Worm (Caenorhabditis elegans) whole organism, L3 larva: ENCODE measurements around the gene W05B10.4.
A peak's percentile ranks its signal among the peaks of the same experiment; 100 is the strongest.

ENCODE experiments used
- R02D3.7 ChIP-seq: fragments of 150-350 bp; optimal IDR thresholded peaks from 2 replicates; lab custom pipeline; 2014; ENCODE audit warnings: missing biosample characterization, missing genetic modification characterization
- aly-2 ChIP-seq: fragments of 150-350 bp; optimal IDR thresholded peaks from 2 replicates; lab custom pipeline; 2014; ENCODE audit warnings: missing biosample characterization, missing genetic modification characterization
- ama-1 ChIP-seq: fragments of 150-350 bp; optimal IDR thresholded peaks from 2 replicates; lab custom pipeline; 2018
- ceh-16 ChIP-seq: sonication (generic microtip); optimal IDR thresholded peaks from 2 replicates; lab custom pipeline; 2017; ENCODE audit warnings: missing biosample characterization, missing genetic modification characterization
- ceh-9 ChIP-seq: sonication (generic microtip); optimal IDR thresholded peaks from 2 replicates; lab custom pipeline; 2018; ENCODE audit warnings: missing biosample characterization, missing genetic modification characterization
- daf-12 ChIP-seq: fragments of 150-350 bp; optimal IDR thresholded peaks from 2 replicates; lab custom pipeline; 2014; ENCODE audit warnings: missing biosample characterization, missing genetic modification reagents, missing genetic modification characterization
- egl-27 ChIP-seq: sonication (generic microtip); optimal IDR thresholded peaks from 4 replicates; lab custom pipeline; 2017; ENCODE audit warnings: missing biosample characterization, missing genetic modification reagents, missing genetic modification characterization
- elt-1 ChIP-seq: fragments of 150-350 bp; optimal IDR thresholded peaks from 2 replicates; lab custom pipeline; 2014; ENCODE audit warnings: missing biosample characterization, missing genetic modification characterization
- elt-2 ChIP-seq: sonication (generic microtip); optimal IDR thresholded peaks from 2 replicates; lab custom pipeline; 2016; ENCODE audit warnings: missing genetic modification reagents, mild to moderate bottlenecking, missing genetic modification characterization, missing compliant biosample characterization
- elt-3 ChIP-seq, 3 experiments: fragments of 150-350 bp in 1 of 3; sonication (generic microtip) in 2 of 3; optimal IDR thresholded peaks; 2 replicates in 2 of 3; 4 replicates in 1 of 3; lab custom pipeline; 2014 to 2017; ENCODE audit warnings: missing biosample characterization in 3 of 3, missing genetic modification characterization in 3 of 3
- eor-1 ChIP-seq, 2 experiments: fragments of 150-350 bp; optimal IDR thresholded peaks; 2 replicates each; lab custom pipeline; 2014 to 2018; ENCODE audit warnings: missing biosample characterization in 2 of 2, missing genetic modification characterization in 2 of 2
- fkh-10 ChIP-seq: sonication (generic microtip); optimal IDR thresholded peaks from 2 replicates; lab custom pipeline; 2017; ENCODE audit warnings: missing biosample characterization, missing genetic modification reagents, missing genetic modification characterization
- fos-1 ChIP-seq: fragments of 150-350 bp; optimal IDR thresholded peaks from 2 replicates; lab custom pipeline; 2014; ENCODE audit warnings: missing biosample characterization, missing genetic modification characterization
- jun-1 ChIP-seq: fragments of 150-350 bp; optimal IDR thresholded peaks from 2 replicates; lab custom pipeline; 2014; ENCODE audit warnings: missing biosample characterization, missing genetic modification reagents, missing genetic modification characterization
- lin-15B ChIP-seq: fragments of 150-350 bp; optimal IDR thresholded peaks from 2 replicates; lab custom pipeline; 2014; ENCODE audit warnings: missing biosample characterization, missing genetic modification characterization
- lin-39 ChIP-seq: fragments of 150-350 bp; optimal IDR thresholded peaks from 2 replicates; lab custom pipeline; 2018; ENCODE audit warnings: missing biosample characterization, missing genetic modification reagents, missing genetic modification characterization
- mdl-1 ChIP-seq: fragments of 150-350 bp; optimal IDR thresholded peaks from 2 replicates; lab custom pipeline; 2014; ENCODE audit warnings: missing biosample characterization, missing genetic modification characterization
- mml-1 ChIP-seq: fragments of 150-350 bp; sonication (generic microtip); optimal IDR thresholded peaks from 3 replicates; lab custom pipeline; 2014; ENCODE audit warnings: missing biosample characterization, missing genetic modification characterization
- nfya-1 ChIP-seq: sonication (generic microtip); optimal IDR thresholded peaks from 2 replicates; lab custom pipeline; 2017; ENCODE audit warnings: missing genetic modification characterization, mild to moderate bottlenecking, missing compliant biosample characterization, antibody characterized with exemption, moderate library complexity; ENCODE audit not compliant: insufficient read depth
- nhr-11 ChIP-seq: fragments of 150-350 bp; optimal IDR thresholded peaks from 2 replicates; lab custom pipeline; 2014; ENCODE audit warnings: missing biosample characterization, missing genetic modification characterization
- nhr-12 ChIP-seq: fragments of 150-350 bp; optimal IDR thresholded peaks from 2 replicates; lab custom pipeline; 2014; ENCODE audit warnings: missing biosample characterization, missing genetic modification characterization
- nhr-23 ChIP-seq: fragments of 150-350 bp; optimal IDR thresholded peaks from 2 replicates; lab custom pipeline; 2014; ENCODE audit warnings: missing biosample characterization, missing genetic modification reagents, missing genetic modification characterization
- nhr-237 ChIP-seq: fragments of 150-350 bp; optimal IDR thresholded peaks from 2 replicates; lab custom pipeline; 2014; ENCODE audit warnings: missing biosample characterization, missing genetic modification characterization
- nhr-25 ChIP-seq: sonication (generic microtip); optimal IDR thresholded peaks from 2 replicates; lab custom pipeline; 2017; ENCODE audit warnings: missing biosample characterization, missing genetic modification characterization
- nhr-28 ChIP-seq: fragments of 150-350 bp; optimal IDR thresholded peaks from 2 replicates; lab custom pipeline; 2014; ENCODE audit warnings: missing biosample characterization, missing genetic modification characterization
- nhr-43 ChIP-seq: sonication (generic microtip); optimal IDR thresholded peaks from 2 replicates; lab custom pipeline; 2016; ENCODE audit warnings: mild to moderate bottlenecking, missing genetic modification characterization, missing compliant biosample characterization; ENCODE audit not compliant: poor library complexity, severe bottlenecking
- nhr-77 ChIP-seq: fragments of 150-350 bp; optimal IDR thresholded peaks from 2 replicates; lab custom pipeline; 2014; ENCODE audit warnings: missing biosample characterization, missing genetic modification characterization
- skn-1 ChIP-seq: fragments of 150-350 bp; optimal IDR thresholded peaks from 2 replicates; lab custom pipeline; 2014; ENCODE audit warnings: missing biosample characterization, missing genetic modification characterization
- tbx-2 ChIP-seq: sonication (generic microtip); optimal IDR thresholded peaks from 2 replicates; lab custom pipeline; 2016; ENCODE audit warnings: mild to moderate bottlenecking, missing genetic modification characterization, missing compliant biosample characterization
- unc-39 ChIP-seq: sonication (generic microtip); optimal IDR thresholded peaks from 4 replicates; lab custom pipeline; 2017; ENCODE audit warnings: missing biosample characterization, missing genetic modification characterization
- unc-62 ChIP-seq: fragments of 150-350 bp; sonication (generic microtip); optimal IDR thresholded peaks from 4 replicates; lab custom pipeline; 2014; ENCODE audit warnings: missing biosample characterization, missing genetic modification reagents, missing genetic modification characterization
- zag-1 ChIP-seq: fragments of 150-350 bp; optimal IDR thresholded peaks from 2 replicates; lab custom pipeline; 2014; ENCODE audit warnings: missing biosample characterization, missing genetic modification characterization
- ztf-4 ChIP-seq: fragments of 150-350 bp; optimal IDR thresholded peaks from 2 replicates; lab custom pipeline; 2014; ENCODE audit warnings: missing biosample characterization, missing genetic modification characterization

W05B10.4 gene

ce11 chrV:12673745-12674144, 5.7 kb downstream of the W05B10.4 start:
- TF ChIP-seq fos-1 (tag; lab: Kevin White, UChicago): no peak
- TF ChIP-seq fkh-10 (GFP tag; lab: Kevin White, UChicago): peak; percentile 81

ce11 chrV:12676299-12676698, 8.3 kb downstream of the W05B10.4 start:
- TF ChIP-seq mml-1 (no peak), nhr-23 (no peak), nhr-237 (tag; lab: Kevin White, UChicago) (no peak), fkh-10 (GFP tag; lab: Kevin White, UChicago) (peak; percentile 57), daf-12 (tag; lab: Kevin White, UChicago) (no peak), nhr-11 (tag; lab: Kevin White, UChicago) (no peak)

- no peak for TF ChIP-seq R02D3.7 (tag; lab: Kevin White, UChicago)
- TF ChIP-seq nhr-12 (tag; lab: Kevin White, UChicago): no peak
- TF ChIP-seq ceh-16 (tag; lab: Kevin White, UChicago): no peak
These were observed 11.3 kb downstream of the W05B10.4 start for ce11 chrV:12679292-12679691.

ce11 chrV:12679807-12680206, 11.8 kb downstream of the W05B10.4 start, which contains the start of gene frpr-15:
Gene frpr-15 (plus strand): TSS chrV:12680107.
- no peak for TF ChIP-seq jun-1 (tag; lab: Kevin White, UChicago)

ce11 chrV:12683205-12683604, 15.2 kb downstream of the W05B10.4 start:
- TF ChIP-seq fos-1 (tag; lab: Kevin White, UChicago) (no peak), nhr-237 (tag; lab: Kevin White, UChicago) (no peak), unc-39 (tag; lab: Kevin White, UChicago) (no peak), nhr-77 (no peak), elt-1 (tag; lab: Kevin White, UChicago) (no peak), nhr-11 (tag; lab: Kevin White, UChicago) (no peak), elt-2 (no peak), ztf-4 (tag; lab: Kevin White, UChicago) (no peak), nhr-23 (no peak), daf-12 (tag; lab: Kevin White, UChicago) (no peak), nhr-25 (tag; lab: Kevin White, UChicago) (no peak), ama-1 (lab: Kevin White, UChicago) (no peak), nfya-1 (tag; lab: Kevin White, UChicago) (no peak), lin-39 (tag; lab: Kevin White, UChicago) (no peak), lin-15B (no peak), jun-1 (tag; lab: Kevin White, UChicago) (no peak), egl-27 (no peak), mdl-1 (no peak)

ce11 chrV:12695155-12695554, 27.1 kb downstream of the W05B10.4 start, which contains the start of gene parn-1:
Gene parn-1 (minus strand): TSS chrV:12695255.
- TF ChIP-seq nhr-43 (tag; lab: Kevin White, UChicago) (no peak), aly-2 (tag; lab: Kevin White, UChicago) (no peak), zag-1 (no peak), ceh-9 (tag; lab: Kevin White, UChicago) (no peak), R02D3.7 (tag; lab: Kevin White, UChicago) (no peak), tbx-2 (tag; lab: Kevin White, UChicago) (no peak), unc-62 (GFP tag; lab: Kevin White, UChicago) (no peak), nhr-77 (no peak), jun-1 (tag; lab: Kevin White, UChicago) (no peak), eor-1 (tag; optimal IDR thresholded peaks at IDR 0.05; lab: Kevin White, UChicago) (no peak), elt-3 (tag; optimal IDR thresholded peaks at IDR 0.05; lab: Kevin White, UChicago) (no peak), lin-39 (tag; lab: Kevin White, UChicago) (no peak), skn-1 (tag; lab: Kevin White, UChicago) (no peak), mdl-1 (no peak), nhr-28 (tag; lab: Kevin White, UChicago) (no peak)
